Fruit fly (Drosophila melanogaster): ENCODE data around the gene Ccdc114.

Ccdc114 gene

DNA sequence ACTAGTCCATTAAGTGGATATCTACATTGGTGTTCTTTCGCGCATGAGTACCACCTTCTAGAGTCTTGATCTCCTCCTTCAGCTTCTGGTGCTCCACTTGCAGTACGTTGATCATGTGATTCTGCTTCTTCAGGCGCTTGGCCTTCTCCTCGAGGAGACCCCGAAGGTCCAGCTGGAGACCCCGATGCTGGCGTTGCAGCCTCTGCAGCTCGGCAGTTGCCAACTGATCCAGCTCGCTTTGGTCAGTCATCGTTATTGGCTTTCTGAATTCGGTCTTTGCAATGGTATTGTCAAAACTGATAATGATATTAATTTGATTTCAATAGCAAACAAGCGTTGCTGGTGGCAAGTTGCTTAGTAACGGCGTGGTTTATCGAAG is at the start of gene Ccdc114:
Gene Ccdc114, minus strand, starts transcription at position 347 of the 379 bp plus-strand sequence.
- TF ChIP-seq Dll (optimal IDR thresholded peaks at IDR 0.05) (no peak), psq (optimal IDR thresholded peaks at IDR 0.05) (no peak), pan (optimal IDR thresholded peaks at IDR 0.05) (no peak), usp (GFP tag; optimal IDR thresholded peaks at IDR 0.05) (no peak), EcR (GFP tag; optimal IDR thresholded peaks at IDR 0.05) (no peak), CG8478 (optimal IDR thresholded peaks at IDR 0.05) (no peak)

DNA sequence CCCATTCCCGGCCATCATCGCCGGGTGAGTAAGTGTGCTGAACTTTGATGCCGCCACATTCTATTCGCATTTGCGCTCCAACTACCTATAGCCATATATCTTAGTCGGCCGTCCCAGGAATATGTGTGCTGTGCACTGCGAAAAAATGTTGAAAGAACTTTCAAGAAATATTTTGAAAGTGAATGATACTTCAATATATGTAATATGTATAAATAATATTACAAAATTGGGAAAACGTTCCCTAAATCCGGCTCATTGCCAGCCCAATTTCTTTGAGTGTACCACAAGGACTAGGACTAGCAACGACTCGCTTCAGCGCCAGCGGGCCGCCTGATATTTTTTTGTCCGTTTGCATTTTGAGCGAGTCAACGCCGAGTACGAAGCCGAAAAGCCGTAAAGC is 48.7 kb upstream of the Ccdc114 start:
- no peak for TF ChIP-seq Dll (optimal IDR thresholded peaks at IDR 0.05)
- no peak for TF ChIP-seq EcR (GFP tag; optimal IDR thresholded peaks at IDR 0.05)
- TF ChIP-seq usp (GFP tag; optimal IDR thresholded peaks at IDR 0.05): no peak
- TF ChIP-seq psq (optimal IDR thresholded peaks at IDR 0.05): no peak
- no peak for TF ChIP-seq CG8478 (optimal IDR thresholded peaks at IDR 0.05)
- TF ChIP-seq pan (optimal IDR thresholded peaks at IDR 0.05): no peak

DNA sequence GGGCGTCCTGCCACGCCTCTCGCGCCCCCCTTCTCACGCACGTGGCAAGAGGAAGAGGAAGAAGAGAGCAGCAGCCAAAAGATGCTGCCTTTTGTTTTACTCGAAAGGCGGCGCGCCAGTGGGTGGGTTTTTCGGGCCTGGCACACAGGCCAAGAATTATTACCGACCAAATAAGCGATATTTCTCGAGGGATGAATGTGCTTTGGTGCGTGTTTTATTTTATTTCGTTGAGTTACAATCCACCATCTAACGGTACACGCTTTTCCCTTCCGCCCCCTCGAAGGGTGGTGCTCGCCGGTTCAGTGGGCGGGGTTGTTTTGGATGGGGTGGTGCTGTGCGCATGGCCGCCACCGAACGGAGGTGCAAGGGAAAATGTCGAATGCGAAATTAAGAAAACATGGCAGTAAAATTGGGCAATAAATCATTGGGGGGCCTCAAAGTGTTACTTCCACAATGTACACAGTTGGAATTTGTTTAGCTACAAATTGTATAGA is 47.7 kb upstream of the Ccdc114 start:
- TF ChIP-seq EcR (GFP tag; optimal IDR thresholded peaks at IDR 0.05) (no peak), Dll (optimal IDR thresholded peaks at IDR 0.05) (no peak)

DNA sequence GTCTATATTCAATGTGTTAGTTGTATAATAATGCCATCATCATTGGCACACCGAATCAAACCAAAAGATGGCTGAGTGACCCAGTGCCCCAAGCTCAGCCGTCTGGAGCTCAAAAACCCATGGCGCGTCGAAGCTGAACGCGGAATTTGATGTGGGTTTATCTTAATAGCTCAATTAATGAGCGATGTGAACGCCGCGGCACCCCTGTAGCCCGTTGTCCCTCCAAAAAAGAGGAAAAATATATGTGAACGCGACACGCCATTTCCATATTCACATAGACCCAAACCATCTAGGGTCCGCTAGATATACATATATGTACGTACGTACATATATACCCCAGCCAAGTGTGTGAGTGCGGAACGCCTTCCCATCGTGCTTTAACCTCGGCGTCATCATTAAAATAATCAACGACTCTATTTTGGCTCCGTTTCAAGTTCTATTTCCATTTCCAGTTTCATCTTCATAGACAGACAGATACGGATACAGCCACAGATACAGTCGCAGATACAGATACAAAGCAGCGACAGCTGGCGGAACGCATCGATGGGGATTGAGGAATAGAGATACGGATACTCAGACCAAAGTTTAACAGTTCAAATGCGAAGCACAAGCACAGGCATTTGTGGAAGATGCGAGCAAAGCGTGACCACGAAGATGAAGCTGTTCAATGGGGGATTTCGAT is 39.8 kb upstream of the Ccdc114 start:
- no peak for TF ChIP-seq usp (GFP tag; optimal IDR thresholded peaks at IDR 0.05)
- no peak for TF ChIP-seq psq (optimal IDR thresholded peaks at IDR 0.05)
- TF ChIP-seq CG8478 (optimal IDR thresholded peaks at IDR 0.05): no peak
- TF ChIP-seq pan (optimal IDR thresholded peaks at IDR 0.05): no peak

DNA sequence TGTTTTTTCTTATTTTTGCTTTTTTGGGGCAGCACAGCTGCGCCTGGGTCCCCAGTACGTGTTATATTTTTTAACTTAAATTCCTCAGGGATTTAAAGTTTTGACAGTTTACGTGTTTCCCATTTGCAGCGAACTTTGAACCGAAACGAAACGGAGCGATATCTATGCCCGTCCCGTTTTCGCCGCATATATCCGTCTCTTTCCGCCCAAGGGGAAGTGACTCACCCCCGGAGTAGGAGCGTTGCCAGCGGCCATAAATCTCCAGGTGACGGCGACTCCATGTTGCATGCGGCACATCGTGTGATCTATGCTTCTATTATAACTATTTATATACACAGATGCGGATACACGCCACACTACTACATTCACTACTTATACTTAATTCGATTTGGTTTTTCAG is 37.2 kb upstream of the Ccdc114 start:
- no peak for TF ChIP-seq psq (optimal IDR thresholded peaks at IDR 0.05)
- no peak for TF ChIP-seq pan (optimal IDR thresholded peaks at IDR 0.05)
- TF ChIP-seq CG8478 (optimal IDR thresholded peaks at IDR 0.05): no peak
- TF ChIP-seq Dll (optimal IDR thresholded peaks at IDR 0.05): no peak
- no peak for TF ChIP-seq usp (GFP tag; optimal IDR thresholded peaks at IDR 0.05)
- no peak for TF ChIP-seq EcR (GFP tag; optimal IDR thresholded peaks at IDR 0.05)

DNA sequence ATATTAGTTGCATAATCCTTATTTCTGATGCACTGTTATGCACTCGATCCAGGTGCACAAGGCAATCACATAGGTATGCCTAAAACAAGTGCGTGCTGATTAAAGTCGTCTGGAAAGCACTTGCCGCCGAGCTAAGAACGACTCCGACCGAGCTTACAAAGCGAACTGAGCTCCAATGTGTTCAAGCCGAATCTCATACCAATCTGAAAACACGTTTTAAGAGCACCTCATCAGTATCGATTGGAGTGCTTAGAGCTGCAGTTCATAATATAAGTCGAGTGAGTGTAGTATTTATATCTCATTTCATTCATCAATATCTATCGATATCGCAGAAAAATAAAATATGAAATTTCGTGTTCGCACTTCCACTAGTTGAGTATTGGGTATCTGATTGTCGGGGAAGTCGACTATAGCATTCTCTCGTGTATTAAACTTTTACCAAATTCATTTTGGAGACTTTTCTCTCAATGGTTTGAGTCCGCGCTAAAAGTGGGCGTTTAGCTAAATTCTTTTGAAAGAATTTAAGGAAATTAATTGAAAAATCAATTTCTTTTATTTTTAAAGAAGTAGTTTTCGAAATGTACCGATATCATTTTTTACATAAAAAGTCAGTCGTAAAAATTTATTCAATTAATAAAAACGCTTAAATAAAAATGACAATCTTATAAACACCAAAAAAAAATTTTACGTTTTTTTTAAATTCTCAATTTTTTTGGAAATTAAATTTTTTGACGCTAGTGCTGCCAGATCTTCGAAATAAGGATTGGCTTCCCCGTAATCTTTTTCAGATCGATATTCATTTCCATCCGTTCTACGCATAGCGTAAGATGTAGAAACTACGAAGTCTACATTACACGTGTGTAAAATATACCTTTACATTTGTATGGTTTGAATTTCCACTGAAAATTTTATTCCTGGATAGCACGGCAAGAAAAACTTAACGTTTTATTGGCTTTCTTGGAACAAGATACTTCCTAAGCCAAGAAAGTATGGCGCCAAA is 31.3 kb upstream of the Ccdc114 start, which contains the start of gene modSP:
Gene modSP, minus strand, starts transcription at position 169 of the 1,000 bp plus-strand sequence.
- TF ChIP-seq Dll (optimal IDR thresholded peaks at IDR 0.05) (no peak), CG8478 (optimal IDR thresholded peaks at IDR 0.05) (no peak), pan (optimal IDR thresholded peaks at IDR 0.05) (no peak), psq (optimal IDR thresholded peaks at IDR 0.05) (no peak), EcR (GFP tag; optimal IDR thresholded peaks at IDR 0.05) (no peak), usp (GFP tag; optimal IDR thresholded peaks at IDR 0.05) (no peak)

DNA sequence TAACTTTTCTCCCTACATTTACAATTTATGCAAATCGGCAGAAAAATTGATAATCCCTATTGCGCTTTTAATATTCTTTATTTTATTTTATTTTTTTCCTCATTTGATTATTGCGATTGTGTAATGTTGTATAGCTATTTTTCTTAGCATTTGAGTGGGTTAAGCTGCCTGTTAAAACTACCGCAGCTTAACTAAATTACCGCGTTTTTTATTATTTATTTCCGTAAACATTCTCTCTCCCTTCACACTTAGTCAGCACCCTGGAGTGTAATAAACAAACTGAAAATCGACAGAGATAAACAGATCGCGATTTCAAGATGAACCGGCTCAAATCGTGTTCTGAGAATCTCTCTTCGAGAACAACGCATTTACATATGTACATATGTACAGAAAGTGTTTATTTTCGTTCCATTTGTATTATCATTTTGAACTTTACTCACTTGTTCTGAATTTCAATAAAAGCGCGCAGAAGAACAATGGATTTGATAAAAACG is 30.5 kb upstream of the Ccdc114 start:
- TF ChIP-seq psq (optimal IDR thresholded peaks at IDR 0.05) (no peak), EcR (GFP tag; optimal IDR thresholded peaks at IDR 0.05) (no peak), usp (GFP tag; optimal IDR thresholded peaks at IDR 0.05) (no peak), Dll (optimal IDR thresholded peaks at IDR 0.05) (no peak), CG8478 (optimal IDR thresholded peaks at IDR 0.05) (no peak), pan (optimal IDR thresholded peaks at IDR 0.05) (no peak)

DNA sequence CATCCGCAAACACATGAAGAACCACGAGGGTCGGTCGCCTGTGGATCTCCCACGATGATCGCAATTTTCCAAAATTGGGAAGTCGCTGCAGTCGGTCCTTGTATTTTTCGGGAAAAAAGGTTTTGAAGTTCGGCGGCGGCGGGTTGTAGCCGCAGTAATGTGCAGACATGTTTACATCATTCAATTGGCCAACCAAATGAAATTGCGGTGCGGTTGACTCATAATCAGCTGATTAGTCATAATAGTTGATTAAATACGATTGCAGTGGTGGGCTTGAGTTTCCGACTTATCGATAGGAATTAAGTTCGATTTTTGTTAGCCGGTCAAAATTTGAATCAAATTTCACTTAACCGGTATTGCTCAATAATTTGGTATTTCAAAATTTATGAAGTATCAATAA is 27.6 kb upstream of the Ccdc114 start, which contains the start of gene CG14907:
Gene CG14907, minus strand, starts transcription at position 229 of the 400 bp plus-strand sequence.
- no peak for TF ChIP-seq CG8478 (optimal IDR thresholded peaks at IDR 0.05)
- TF ChIP-seq Dll (optimal IDR thresholded peaks at IDR 0.05): no peak
- TF ChIP-seq usp (GFP tag; optimal IDR thresholded peaks at IDR 0.05): no peak
- TF ChIP-seq pan (optimal IDR thresholded peaks at IDR 0.05): no peak
- TF ChIP-seq EcR (GFP tag; optimal IDR thresholded peaks at IDR 0.05): no peak
- TF ChIP-seq psq (optimal IDR thresholded peaks at IDR 0.05): no peak

DNA sequence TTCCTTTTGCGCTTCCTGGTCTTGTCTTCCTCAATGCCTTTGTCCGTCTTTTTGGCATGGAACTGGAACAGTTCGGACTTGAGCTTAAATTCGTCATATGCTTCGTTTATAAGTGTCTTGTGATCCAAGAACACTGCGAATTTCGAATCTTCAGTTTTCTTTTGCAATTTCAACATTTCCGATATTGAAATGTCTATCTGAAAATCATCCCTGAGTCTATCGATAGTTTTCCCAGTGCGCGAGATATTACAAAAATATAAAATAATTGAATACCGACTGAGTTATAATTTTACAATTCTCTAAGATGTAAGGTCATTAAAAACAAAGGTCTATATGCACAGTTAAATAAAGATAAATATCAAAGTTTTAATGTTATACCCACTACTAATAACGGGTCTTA is 26.4 kb upstream of the Ccdc114 start, which contains the start of gene Mettl4:
Gene Mettl4, minus strand, starts transcription at position 208 of the 400 bp plus-strand sequence.
- TF ChIP-seq psq (optimal IDR thresholded peaks at IDR 0.05): no peak

DNA sequence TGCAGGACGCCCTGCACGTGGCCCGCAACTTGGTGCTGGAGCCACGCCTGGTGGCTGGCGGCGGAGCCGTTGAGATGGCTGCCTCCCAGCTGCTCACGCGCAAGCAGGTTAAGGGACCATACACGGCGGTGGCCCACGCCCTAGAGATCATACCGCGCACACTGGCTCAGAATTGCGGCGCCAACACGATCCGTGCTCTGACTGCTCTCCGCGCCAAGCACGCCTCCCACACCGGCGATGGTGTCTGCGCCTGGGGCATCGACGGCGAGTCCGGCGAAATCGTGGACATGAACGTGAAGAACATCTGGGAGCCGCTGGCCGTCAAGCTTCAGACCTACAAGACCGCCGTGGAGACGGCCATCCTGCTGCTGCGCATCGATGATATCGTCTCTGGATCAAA is 24.8 kb upstream of the Ccdc114 start:
- no peak for TF ChIP-seq pan (optimal IDR thresholded peaks at IDR 0.05)
- no peak for TF ChIP-seq Dll (optimal IDR thresholded peaks at IDR 0.05)
- no peak for TF ChIP-seq EcR (GFP tag; optimal IDR thresholded peaks at IDR 0.05)
- no peak for TF ChIP-seq CG8478 (optimal IDR thresholded peaks at IDR 0.05)
- TF ChIP-seq psq (optimal IDR thresholded peaks at IDR 0.05): no peak
- no peak for TF ChIP-seq usp (GFP tag; optimal IDR thresholded peaks at IDR 0.05)

DNA sequence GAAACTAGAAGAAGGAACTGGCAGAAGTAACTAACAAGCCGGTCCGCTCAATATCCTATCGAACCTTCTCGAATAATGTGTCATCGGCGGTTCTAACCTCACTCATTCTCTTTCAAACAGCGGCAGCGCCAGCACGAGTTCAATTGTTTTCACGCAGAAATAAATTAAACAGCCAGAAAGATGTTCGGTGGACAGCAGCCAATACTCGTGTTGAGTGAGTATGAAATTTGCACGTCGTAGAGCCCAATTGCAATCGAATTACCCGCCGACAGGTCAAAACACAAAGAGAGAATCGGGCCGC is 23.1 kb upstream of the Ccdc114 start:
- TF ChIP-seq usp (GFP tag; optimal IDR thresholded peaks at IDR 0.05) (no peak), CG8478 (optimal IDR thresholded peaks at IDR 0.05) (no peak), Dll (optimal IDR thresholded peaks at IDR 0.05) (no peak), pan (optimal IDR thresholded peaks at IDR 0.05) (no peak), psq (optimal IDR thresholded peaks at IDR 0.05) (no peak), EcR (GFP tag; optimal IDR thresholded peaks at IDR 0.05) (no peak)

Data from whole organism.